Worm (Caenorhabditis elegans): Measurements from ENCODE around the gene R13D11.4.
A peak's percentile ranks its signal among the peaks of the same experiment; 100 is the strongest.

The R13D11.4 gene

ce11 chrV:810281-810862 is at the start of gene R13D11.4:
Gene R13D11.4, plus strand, starts transcription at chrV:810812.
- peak; percentile 16 for TF ChIP-seq swsn-7 (tag; optimal IDR thresholded peaks at IDR 0.05)
- TF ChIP-seq skn-1 (tag; optimal IDR thresholded peaks at IDR 0.05) = peak; percentile 8
- peak in 1 of 3 experiments; percentile 39 for TF ChIP-seq ceh-82 (tag; optimal IDR thresholded peaks at IDR 0.05)
- TF ChIP-seq nhr-76 (tag; optimal IDR thresholded peaks at IDR 0.05) = no peak
- TF ChIP-seq lin-13 (GFP tag; optimal IDR thresholded peaks at IDR 0.05) = no peak
- TF ChIP-seq snu-23 (GFP tag; optimal IDR thresholded peaks at IDR 0.05) = peak; percentile 28
- TF ChIP-seq xbp-1 (tag; optimal IDR thresholded peaks at IDR 0.05) = no peak
- peak; percentile 12 for TF ChIP-seq ces-1 (GFP tag; optimal IDR thresholded peaks at IDR 0.05)
- no peak for TF ChIP-seq ztf-11 (tag; optimal IDR thresholded peaks at IDR 0.05)
- TF ChIP-seq nhr-20 (tag; optimal IDR thresholded peaks at IDR 0.05) = peak; percentile 32
- TF ChIP-seq dsc-1 (tag; optimal IDR thresholded peaks at IDR 0.05) = peak; percentile 46
- TF ChIP-seq fkh-10 (GFP tag; optimal IDR thresholded peaks at IDR 0.05) = peak; percentile 39
- peak in 1 of 2 experiments; percentile 2 for TF ChIP-seq efl-1 (optimal IDR thresholded peaks at IDR 0.05)
- peak in 1 of 2 experiments; percentile 84 for TF ChIP-seq efl-1 (GFP tag; optimal IDR thresholded peaks at IDR 0.05 in 1 of 2)

ce11 chrV:761235-761634 is 49.4 kb upstream of the R13D11.4 start, which contains the start of gene C05E4.15:
Gene C05E4.15, minus strand, starts transcription at chrV:761335.
- TF ChIP-seq nhr-12 (tag; optimal IDR thresholded peaks at IDR 0.05) (no peak), fkh-8 (tag; optimal IDR thresholded peaks at IDR 0.05) (no peak), sptf-1 (tag; optimal IDR thresholded peaks at IDR 0.05) (no peak), fkh-4 (tag; optimal IDR thresholded peaks at IDR 0.05; ENCODE audit: borderline replicate concordance) (no peak), mdl-1 (tag; optimal IDR thresholded peaks at IDR 0.05) (no peak), C34B4.2 (tag; optimal IDR thresholded peaks at IDR 0.05) (no peak), nhr-20 (tag; optimal IDR thresholded peaks at IDR 0.05) (no peak), nhr-84 (tag; optimal IDR thresholded peaks at IDR 0.05) (no peak), rnt-1 (tag; optimal IDR thresholded peaks at IDR 0.05) (no peak), unc-98 (GFP tag; IDR thresholded peaks at IDR 0.05) (no peak)

- TF ChIP-seq C04F5.9 (tag; optimal IDR thresholded peaks at IDR 0.05) = no peak
- TF ChIP-seq swsn-7 (tag; optimal IDR thresholded peaks at IDR 0.05) = no peak
- TF ChIP-seq ets-5 (GFP tag; IDR thresholded peaks at IDR 0.05) = no peak
Measured at ce11 chrV:761882-762281, 48.7 kb upstream of the R13D11.4 start, which contains the start of gene C05E4.12. Gene C05E4.12, minus strand, starts transcription at chrV:761982.

- no peak for TF ChIP-seq grh-1 (GFP tag; IDR thresholded peaks at IDR 0.05)
- TF ChIP-seq aha-1 (tag; optimal IDR thresholded peaks at IDR 0.05) = no peak
- TF ChIP-seq unc-130 (tag; optimal IDR thresholded peaks at IDR 0.05) = no peak
- TF ChIP-seq sup-37 (GFP tag; optimal IDR thresholded peaks at IDR 0.05) = no peak
- no peak for TF ChIP-seq unc-86 (tag; optimal IDR thresholded peaks at IDR 0.05)
- TF ChIP-seq mef-2 (tag; optimal IDR thresholded peaks at IDR 0.05) = no peak
- no peak for TF ChIP-seq ztf-4 (tag; optimal IDR thresholded peaks at IDR 0.05)
- no peak for TF ChIP-seq efl-1 (optimal IDR thresholded peaks at IDR 0.05)
- no peak for TF ChIP-seq efl-1 (GFP tag; optimal IDR thresholded peaks at IDR 0.05 in 1 of 2)
- no peak for TF ChIP-seq fkh-10 (GFP tag; optimal IDR thresholded peaks at IDR 0.05)
- TF ChIP-seq hlh-17 (GFP tag; optimal IDR thresholded peaks at IDR 0.05; ENCODE audit: borderline replicate concordance) = no peak
- no peak for TF ChIP-seq pqm-1 (tag; optimal IDR thresholded peaks at IDR 0.05)
Measured at ce11 chrV:762340-762739, 48.3 kb upstream of the R13D11.4 start, which contains the start of gene srp-2. Gene srp-2, plus strand, starts transcription at chrV:762640.

- TF ChIP-seq nhr-85 (tag) (peak; percentile 2), mef-2 (tag; optimal IDR thresholded peaks at IDR 0.05) (no peak), egl-27 (tag; optimal IDR thresholded peaks at IDR 0.05) (no peak), isw-1 (GFP tag; IDR thresholded peaks at IDR 0.05) (no peak)
Measured at ce11 chrV:764732-765131, 45.9 kb upstream of the R13D11.4 start, which contains the start of gene str-238. Gene str-238, plus strand, starts transcription at chrV:765032.
